Worm (Caenorhabditis elegans): ENCODE results near the gene ifp-1.

ce11 chrX:9642775-9643461, 37.1 kb downstream of the ifp-1 start:
- no peak for TF ChIP-seq ceh-27 (GFP tag; optimal IDR thresholded peaks at IDR 0.05)
- no peak for TF ChIP-seq snpc-1.1 (tag; optimal IDR thresholded peaks at IDR 0.05; ENCODE audit: insufficient read depth)
- TF ChIP-seq zim-3 (tag; optimal IDR thresholded peaks at IDR 0.05), result no peak
- no peak for TF ChIP-seq ztf-3 (GFP tag; optimal IDR thresholded peaks at IDR 0.05)
- TF ChIP-seq nfya-1 (tag; optimal IDR thresholded peaks at IDR 0.05; ENCODE audit: borderline replicate concordance, insufficient read depth), result no peak
- no peak for TF ChIP-seq ceh-91 (GFP tag; IDR thresholded peaks at IDR 0.05)
